Worm (Caenorhabditis elegans) whole organism, L2 larva: ENCODE results near the gene mcm-3.

Source experiments
- C34F6.9 ChIP-seq: fragments of 150-350 bp; optimal IDR thresholded peaks from 2 replicates; lab custom pipeline; 2014; ENCODE audit warnings: missing biosample characterization, missing genetic modification characterization
- F13H6.1 ChIP-seq: sonication (generic microtip); optimal IDR thresholded peaks from 2 replicates; lab custom pipeline; 2016; ENCODE audit warnings: missing genetic modification characterization, missing compliant biosample characterization
- R02D3.7 ChIP-seq: fragments of 150-350 bp; optimal IDR thresholded peaks from 2 replicates; lab custom pipeline; 2014; ENCODE audit warnings: missing biosample characterization, missing genetic modification characterization
- Y55F3AM.14 ChIP-seq: fragments of 200-800 bp; sonication (Bioruptor generic); optimal IDR thresholded peaks from 2 replicates; lab custom pipeline; 2018; ENCODE audit warnings: mild to moderate bottlenecking, missing genetic modification characterization, missing compliant biosample characterization
- ZK546.5 ChIP-seq: sonication (generic microtip); optimal IDR thresholded peaks from 2 replicates; lab custom pipeline; 2017; ENCODE audit warnings: missing biosample characterization, missing genetic modification characterization
- alr-1 ChIP-seq: fragments of 150-350 bp; optimal IDR thresholded peaks from 2 replicates; lab custom pipeline; 2014; ENCODE audit warnings: missing biosample characterization, missing genetic modification characterization
- aly-2 ChIP-seq: fragments of 150-350 bp; optimal IDR thresholded peaks from 2 replicates; lab custom pipeline; 2014; ENCODE audit warnings: missing biosample characterization, missing genetic modification characterization
- ama-1 ChIP-seq: fragments of 150-350 bp; optimal IDR thresholded peaks from 2 replicates; lab custom pipeline; 2018; ENCODE audit warnings: inconsistent platforms
- blmp-1 ChIP-seq: sonication (generic microtip); optimal IDR thresholded peaks from 2 replicates; lab custom pipeline; 2017; ENCODE audit warnings: missing genetic modification characterization, mild to moderate bottlenecking, missing compliant biosample characterization, antibody characterized with exemption, moderate library complexity; ENCODE audit not compliant: insufficient read depth
- ceh-16 ChIP-seq: fragments of 150-350 bp; optimal IDR thresholded peaks from 2 replicates; lab custom pipeline; 2014; ENCODE audit warnings: missing biosample characterization, missing genetic modification characterization
- ceh-82 ChIP-seq: fragments of 150-350 bp; optimal IDR thresholded peaks from 2 replicates; lab custom pipeline; 2014; ENCODE audit warnings: missing biosample characterization, missing genetic modification characterization
- crh-2 ChIP-seq: sonication (generic microtip); optimal IDR thresholded peaks from 2 replicates; lab custom pipeline; 2017; ENCODE audit warnings: missing biosample characterization, missing genetic modification characterization
- dmd-4 ChIP-seq: sonication (generic microtip); optimal IDR thresholded peaks from 2 replicates; lab custom pipeline; 2017; ENCODE audit warnings: missing biosample characterization, missing genetic modification characterization
- egl-27 ChIP-seq: sonication (generic microtip); optimal IDR thresholded peaks from 3 replicates; lab custom pipeline; 2017; ENCODE audit warnings: missing biosample characterization, missing genetic modification reagents, missing genetic modification characterization
- elt-1 ChIP-seq: fragments of 150-350 bp; optimal IDR thresholded peaks from 2 replicates; lab custom pipeline; 2014; ENCODE audit warnings: missing biosample characterization, missing genetic modification characterization
- elt-3 ChIP-seq: sonication (generic microtip); optimal IDR thresholded peaks from 2 replicates; lab custom pipeline; 2017; ENCODE audit warnings: missing biosample characterization, missing genetic modification characterization
- fos-1 ChIP-seq: fragments of 150-350 bp; optimal IDR thresholded peaks from 2 replicates; lab custom pipeline; 2014; ENCODE audit warnings: missing biosample characterization, missing genetic modification characterization
- gmeb-1 ChIP-seq: fragments of 150-350 bp; optimal IDR thresholded peaks from 2 replicates; lab custom pipeline; 2014; ENCODE audit warnings: missing biosample characterization, missing genetic modification characterization
- lin-11 ChIP-seq: fragments of 150-350 bp; sonication (generic microtip); optimal IDR thresholded peaks from 2 replicates; lab custom pipeline; 2014; ENCODE audit warnings: missing biosample characterization, missing genetic modification characterization, inconsistent platforms, mixed read lengths
- lin-13 ChIP-seq: fragments of 150-350 bp; optimal IDR thresholded peaks from 2 replicates; lab custom pipeline; 2014; ENCODE audit warnings: missing biosample characterization, missing genetic modification reagents, missing genetic modification characterization
- lin-39 ChIP-seq: fragments of 150-350 bp; optimal IDR thresholded peaks from 2 replicates; lab custom pipeline; 2014; ENCODE audit warnings: missing biosample characterization, missing genetic modification reagents, missing genetic modification characterization
- lsy-2 ChIP-seq, 2 experiments: fragments of 150-350 bp in 1 of 2; sonication (generic microtip) in 1 of 2; optimal IDR thresholded peaks; 2 replicates each; lab custom pipeline; 2014 to 2017; ENCODE audit warnings: missing biosample characterization in 2 of 2, missing genetic modification characterization in 2 of 2
- mab-5 ChIP-seq: fragments of 150-350 bp; optimal IDR thresholded peaks from 2 replicates; lab custom pipeline; 2014; ENCODE audit warnings: missing biosample characterization, missing genetic modification characterization
- mbf-1 ChIP-seq: sonication (generic microtip); optimal IDR thresholded peaks from 2 replicates; lab custom pipeline; 2017; ENCODE audit warnings: missing biosample characterization, missing genetic modification characterization
- mdl-1 ChIP-seq, 2 experiments: fragments of 150-350 bp in 1 of 2; sonication (generic microtip) in 1 of 2; optimal IDR thresholded peaks; 2 replicates each; lab custom pipeline; 2017; ENCODE audit warnings: missing biosample characterization in 2 of 2, missing genetic modification characterization in 2 of 2
- nhr-10 ChIP-seq: sonication (generic microtip); optimal IDR thresholded peaks from 2 replicates; lab custom pipeline; 2017; ENCODE audit warnings: missing biosample characterization, missing genetic modification characterization
- nhr-11 ChIP-seq: fragments of 150-350 bp; optimal IDR thresholded peaks from 2 replicates; lab custom pipeline; 2014; ENCODE audit warnings: missing biosample characterization, missing genetic modification characterization
- nhr-12 ChIP-seq: fragments of 150-350 bp; optimal IDR thresholded peaks from 2 replicates; lab custom pipeline; 2014; ENCODE audit warnings: missing biosample characterization, missing genetic modification characterization
- nhr-129 ChIP-seq: fragments of 150-350 bp; optimal IDR thresholded peaks from 2 replicates; lab custom pipeline; 2014; ENCODE audit warnings: missing biosample characterization, missing genetic modification characterization
- nhr-21 ChIP-seq: fragments of 150-350 bp; optimal IDR thresholded peaks from 2 replicates; lab custom pipeline; 2014; ENCODE audit warnings: missing biosample characterization, missing genetic modification characterization
- nhr-23 ChIP-seq: fragments of 150-350 bp; optimal IDR thresholded peaks from 2 replicates; lab custom pipeline; 2014; ENCODE audit warnings: missing biosample characterization, missing genetic modification reagents, missing genetic modification characterization
- nhr-237 ChIP-seq: fragments of 150-350 bp; optimal IDR thresholded peaks from 2 replicates; lab custom pipeline; 2014; ENCODE audit warnings: missing biosample characterization, missing genetic modification characterization
- nhr-25 ChIP-seq: fragments of 150-350 bp; sonication (generic microtip); optimal IDR thresholded peaks from 3 replicates; lab custom pipeline; 2014; ENCODE audit warnings: missing biosample characterization, missing genetic modification characterization
- nhr-6 ChIP-seq: fragments of 150-350 bp; optimal IDR thresholded peaks from 2 replicates; lab custom pipeline; 2014; ENCODE audit warnings: missing biosample characterization, missing genetic modification characterization
- nhr-77 ChIP-seq: fragments of 150-350 bp; optimal IDR thresholded peaks from 2 replicates; lab custom pipeline; 2014; ENCODE audit warnings: missing biosample characterization, missing genetic modification characterization
- peb-1 ChIP-seq: fragments of 150-350 bp; optimal IDR thresholded peaks from 2 replicates; lab custom pipeline; 2014; ENCODE audit warnings: missing biosample characterization, missing genetic modification characterization
- sem-4 ChIP-seq: fragments of 150-350 bp; optimal IDR thresholded peaks from 2 replicates; lab custom pipeline; 2014; ENCODE audit warnings: missing biosample characterization, missing genetic modification reagents, missing genetic modification characterization
- skn-1 ChIP-seq: sonication (generic microtip); optimal IDR thresholded peaks from 2 replicates; lab custom pipeline; 2017; ENCODE audit warnings: missing biosample characterization, missing genetic modification characterization
- sma-3 ChIP-seq: sonication (generic microtip); optimal IDR thresholded peaks from 2 replicates; lab custom pipeline; 2016; ENCODE audit warnings: missing genetic modification reagents, missing genetic modification characterization, missing compliant biosample characterization
- sma-9 ChIP-seq, 2 experiments: fragments of 150-350 bp in 1 of 2; sonication (generic microtip) in 1 of 2; optimal IDR thresholded peaks; 2 replicates each; lab custom pipeline; 2014 to 2016; ENCODE audit warnings: missing genetic modification characterization in 2 of 2, mild to moderate bottlenecking in 1 of 2, missing biosample characterization in 1 of 2, missing compliant biosample characterization in 1 of 2, missing genetic modification reagents in 1 of 2, moderate library complexity in 1 of 2
- snpc-4 ChIP-seq: fragments of 150-350 bp; optimal IDR thresholded peaks from 2 replicates; lab custom pipeline; 2014; ENCODE audit warnings: missing biosample characterization, missing genetic modification characterization
- unc-39 ChIP-seq: fragments of 150-350 bp; optimal IDR thresholded peaks from 2 replicates; lab custom pipeline; 2014; ENCODE audit warnings: missing biosample characterization, missing genetic modification characterization
- unc-55 ChIP-seq: fragments of 150-350 bp; sonication (generic microtip); optimal IDR thresholded peaks from 3 replicates; lab custom pipeline; 2014; ENCODE audit warnings: missing biosample characterization, missing genetic modification reagents, missing genetic modification characterization
- unc-62 ChIP-seq: fragments of 150-350 bp; optimal IDR thresholded peaks from 2 replicates; lab custom pipeline; 2014; ENCODE audit warnings: missing biosample characterization, missing genetic modification reagents, missing genetic modification characterization
- zag-1 ChIP-seq: fragments of 150-350 bp; optimal IDR thresholded peaks from 2 replicates; lab custom pipeline; 2014; ENCODE audit warnings: missing biosample characterization, missing genetic modification characterization
- ztf-1 ChIP-seq: fragments of 200-800 bp; sonication (Bioruptor generic); conservative IDR thresholded peaks from 2 replicates; pipeline ENCODE4 v1.3.6; 2022; ENCODE audit warnings: missing genetic modification characterization, missing compliant biosample characterization
- ztf-11 ChIP-seq: sonication (generic microtip); optimal IDR thresholded peaks from 2 replicates; lab custom pipeline; 2017; ENCODE audit warnings: missing biosample characterization, missing genetic modification characterization
- ztf-4 ChIP-seq: fragments of 150-350 bp; optimal IDR thresholded peaks from 2 replicates; lab custom pipeline; 2014; ENCODE audit warnings: missing biosample characterization, missing genetic modification characterization

mcm-3 gene

DNA sequence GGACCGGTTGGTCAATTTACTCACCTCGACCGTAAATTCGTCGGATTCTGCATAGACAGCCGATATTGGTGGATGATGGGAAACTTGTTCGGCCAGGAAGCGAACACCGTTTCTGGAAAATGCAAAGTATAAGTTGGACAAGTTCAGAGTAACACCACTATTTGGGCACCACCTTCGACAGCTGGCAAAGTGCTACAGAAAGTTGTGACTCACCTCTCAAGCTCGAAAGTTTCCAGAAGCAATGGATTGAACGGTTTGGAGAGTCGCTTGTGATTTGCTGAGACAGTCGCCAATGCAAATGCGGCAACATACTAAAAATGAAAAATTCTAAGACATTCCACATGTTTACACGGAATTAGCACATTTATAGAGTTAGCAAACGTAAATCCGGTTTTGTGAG is 46.1 kb downstream of the mcm-3 start:
- TF ChIP-seq ceh-82 (tag; lab: Kevin White, UChicago) (no peak), fos-1 (no peak), lin-13 (GFP tag; lab: Kevin White, UChicago) (no peak), R02D3.7 (tag; lab: Kevin White, UChicago) (no peak), nhr-6 (tag; lab: Kevin White, UChicago) (no peak), sma-3 (GFP tag; lab: Kevin White, UChicago) (no peak), nhr-237 (tag; lab: Kevin White, UChicago) (no peak), ztf-4 (no peak), unc-62 (GFP tag; lab: Kevin White, UChicago) (no peak), dmd-4 (tag; lab: Kevin White, UChicago) (no peak), ama-1 (no peak), unc-55 (GFP tag; lab: Kevin White, UChicago) (no peak), blmp-1 (tag; lab: Kevin White, UChicago) (no peak), C34F6.9 (tag; lab: Kevin White, UChicago) (no peak), ceh-16 (tag; lab: Kevin White, UChicago) (no peak), skn-1 (tag; lab: Kevin White, UChicago) (no peak)

DNA sequence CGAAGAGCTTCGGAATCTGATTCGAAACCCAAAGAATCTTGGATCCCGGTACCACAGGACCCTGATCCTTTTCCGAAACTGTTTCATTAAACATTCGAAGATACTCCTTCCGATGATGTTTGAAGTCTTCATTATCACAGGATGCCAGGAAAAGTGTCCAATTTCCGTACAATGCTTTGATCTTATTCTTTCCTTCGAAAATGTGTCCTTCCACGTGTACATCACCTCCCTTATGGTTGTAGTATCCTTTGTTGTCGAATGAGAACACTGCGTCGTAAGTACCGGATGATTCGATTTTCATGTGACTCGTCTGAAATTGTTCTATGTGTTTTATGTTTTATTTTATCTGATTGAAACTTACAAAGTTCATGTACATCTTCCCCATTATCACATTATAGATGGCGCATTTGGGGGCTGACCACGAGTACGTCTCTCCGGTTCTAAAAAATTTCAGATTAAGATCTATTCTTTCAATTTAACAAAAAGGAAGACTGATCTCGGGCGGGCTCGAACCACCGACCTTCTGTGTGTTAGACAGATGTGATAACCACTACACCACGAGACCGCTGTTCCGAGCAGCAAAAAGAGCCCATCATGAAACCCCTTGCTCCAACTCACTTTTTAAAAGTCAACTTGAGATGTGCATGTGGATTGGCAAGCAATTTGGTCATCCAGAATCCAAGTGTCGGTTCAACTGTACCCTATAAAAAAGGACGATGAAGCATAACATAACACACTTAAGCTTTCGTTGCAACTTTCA is 46.7 kb downstream of the mcm-3 start:
- TF ChIP-seq nhr-129 (tag; lab: Kevin White, UChicago) (peak; percentile 50), zag-1 (no peak), snpc-4 (tag; lab: Kevin White, UChicago) (no peak), ztf-4 (no peak), unc-62 (GFP tag; lab: Kevin White, UChicago) (no peak), nhr-10 (tag; lab: Kevin White, UChicago) (no peak), ama-1 (peak; percentile 8), nhr-25 (tag; lab: Kevin White, UChicago) (peak; percentile 18), alr-1 (tag; lab: Kevin White, UChicago) (no peak), sem-4 (no peak), gmeb-1 (tag; lab: Kevin White, UChicago) (no peak), ceh-16 (tag; lab: Kevin White, UChicago) (no peak), mbf-1 (tag; lab: Kevin White, UChicago) (no peak), nhr-11 (tag; lab: Kevin White, UChicago) (no peak), egl-27 (tag; lab: Kevin White, UChicago) (no peak), dmd-4 (tag; lab: Kevin White, UChicago) (no peak), lin-13 (GFP tag; lab: Kevin White, UChicago) (no peak), ztf-11 (no peak), lin-39 (no peak), elt-1 (tag; lab: Kevin White, UChicago) (no peak), peb-1 (tag; lab: Kevin White, UChicago) (no peak), nhr-21 (tag; lab: Kevin White, UChicago) (no peak), mdl-1 (tag; optimal IDR thresholded peaks at IDR 0.05; lab: Kevin White, UChicago) (no peak), Y55F3AM.14 (GFP tag; lab: Kevin White, UChicago) (no peak), R02D3.7 (tag; lab: Kevin White, UChicago) (no peak), unc-39 (tag; lab: Kevin White, UChicago) (no peak), ztf-1 (GFP tag; lab: Robert Waterston, UW) (no peak), skn-1 (tag; lab: Kevin White, UChicago) (no peak), crh-2 (tag; lab: Kevin White, UChicago) (no peak), nhr-12 (tag; lab: Kevin White, UChicago) (no peak), fos-1 (no peak), ceh-82 (tag; lab: Kevin White, UChicago) (no peak), nhr-23 (tag; lab: Kevin White, UChicago) (no peak), sma-3 (GFP tag; lab: Kevin White, UChicago) (no peak), C34F6.9 (tag; lab: Kevin White, UChicago) (no peak), nhr-77 (tag; lab: Kevin White, UChicago) (no peak), lsy-2 (tag; optimal IDR thresholded peaks at IDR 0.05; lab: Kevin White, UChicago) (no peak), lin-11 (tag; lab: Kevin White, UChicago) (peak; percentile 7), unc-55 (GFP tag; lab: Kevin White, UChicago) (peak; percentile 8), nhr-6 (tag; lab: Kevin White, UChicago) (no peak), sma-9 (GFP tag; optimal IDR thresholded peaks at IDR 0.05; lab: Kevin White, UChicago) (peak; percentile 27), sma-9 (tag; optimal IDR thresholded peaks at IDR 0.05; lab: Kevin White, UChicago) (no peak), aly-2 (no peak), elt-3 (tag; lab: Kevin White, UChicago) (no peak), blmp-1 (tag; lab: Kevin White, UChicago) (peak; percentile 6), ZK546.5 (tag; lab: Kevin White, UChicago) (no peak), nhr-237 (tag; lab: Kevin White, UChicago) (no peak), F13H6.1 (tag; lab: Kevin White, UChicago) (peak; percentile 24), mab-5 (tag; lab: Kevin White, UChicago) (no peak)
